Fruit fly (Drosophila melanogaster): ENCODE data around the gene CG13305.

The CG13305 gene

DNA sequence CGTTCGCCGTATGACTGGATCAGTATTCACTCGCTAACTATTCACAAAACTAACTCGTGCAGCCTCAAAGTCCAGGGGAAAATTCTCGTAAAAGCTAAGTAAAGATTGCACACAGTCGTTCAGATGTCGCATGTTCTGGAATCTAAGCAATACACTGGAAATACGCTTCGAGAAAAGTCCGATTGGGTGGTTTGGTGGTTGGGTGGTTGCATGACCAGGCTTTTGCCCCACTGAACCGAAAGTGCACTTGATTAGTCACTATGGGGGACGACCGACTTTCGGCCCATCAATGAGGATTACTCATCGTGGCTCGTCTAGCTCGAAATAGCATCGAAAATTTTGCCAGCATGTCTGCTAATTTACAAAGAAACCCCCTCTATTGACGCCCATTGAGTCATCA is 33.7 kb upstream of the CG13305 start:
- TF ChIP-seq achi (GFP tag; optimal IDR thresholded peaks at IDR 0.05) (no peak), acj6 (GFP tag; optimal IDR thresholded peaks at IDR 0.05) (no peak), CG6163 (GFP tag; IDR thresholded peaks at IDR 0.05) (no peak), Sox102F (GFP tag; optimal IDR thresholded peaks at IDR 0.05) (no peak), CG4318 (GFP tag; optimal IDR thresholded peaks at IDR 0.05) (no peak), CG10631 (GFP tag; optimal IDR thresholded peaks at IDR 0.05) (no peak), Ets96B (tag; optimal IDR thresholded peaks at IDR 0.05) (no peak), CG32006 (GFP tag; optimal IDR thresholded peaks at IDR 0.05) (no peak), Hr39 (GFP tag; optimal IDR thresholded peaks at IDR 0.05) (no peak), Ets21C (GFP tag; optimal IDR thresholded peaks at IDR 0.05) (no peak), CG6792 (GFP tag; optimal IDR thresholded peaks at IDR 0.05) (no peak)

DNA sequence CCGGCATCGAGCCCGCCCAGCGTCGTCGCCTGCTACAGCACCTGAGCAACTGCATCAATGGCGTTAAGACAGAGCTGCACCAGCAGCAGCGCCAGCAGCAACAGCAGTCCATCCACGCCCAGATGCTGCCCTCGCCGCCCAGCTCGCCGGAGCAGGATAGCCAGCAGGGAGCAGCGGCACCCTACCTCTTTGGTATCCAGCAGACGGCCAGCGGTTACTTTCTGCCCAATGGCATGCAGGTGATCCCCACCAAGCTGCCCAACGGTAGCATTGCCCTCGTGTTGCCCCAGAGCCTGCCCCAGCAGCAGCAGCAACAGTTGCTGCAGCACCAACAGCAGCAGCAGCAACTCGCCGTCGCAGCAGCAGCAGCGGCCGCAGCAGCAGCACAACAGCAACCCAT is 31.2 kb upstream of the CG13305 start:
- no peak for TF ChIP-seq OdsH (GFP tag; optimal IDR thresholded peaks at IDR 0.05)
- no peak for TF ChIP-seq Met (GFP tag; optimal IDR thresholded peaks at IDR 0.05)
- no peak for TF ChIP-seq CG3032 (tag; optimal IDR thresholded peaks at IDR 0.05)
- TF ChIP-seq ss (GFP tag; optimal IDR thresholded peaks at IDR 0.05): no peak
- no peak for TF ChIP-seq Eip75B (GFP tag; optimal IDR thresholded peaks at IDR 0.05)
- no peak for TF ChIP-seq eg (GFP tag; IDR thresholded peaks at IDR 0.05)
- no peak for TF ChIP-seq Sox102F (GFP tag; optimal IDR thresholded peaks at IDR 0.05)
- no peak for TF ChIP-seq CG6276 (GFP tag; optimal IDR thresholded peaks at IDR 0.05)
- TF ChIP-seq CG31627 (GFP tag; optimal IDR thresholded peaks at IDR 0.05): no peak
- TF ChIP-seq Smox (GFP tag; optimal IDR thresholded peaks at IDR 0.05): no peak
- TF ChIP-seq fd85E (GFP tag; optimal IDR thresholded peaks at IDR 0.05): no peak
- no peak for TF ChIP-seq CG10669 (GFP tag; optimal IDR thresholded peaks at IDR 0.05)
- no peak for TF ChIP-seq CG7368 (GFP tag; optimal IDR thresholded peaks at IDR 0.05)
- TF ChIP-seq spab (GFP tag; optimal IDR thresholded peaks at IDR 0.05): no peak
- TF ChIP-seq Sox15 (GFP tag; optimal IDR thresholded peaks at IDR 0.05): no peak
- no peak for TF ChIP-seq CG3919 (GFP tag; optimal IDR thresholded peaks at IDR 0.05)
- no peak for TF ChIP-seq CG9139 (GFP tag; optimal IDR thresholded peaks at IDR 0.05)
- TF ChIP-seq Eip78C (GFP tag): no peak
- TF ChIP-seq achi (GFP tag; optimal IDR thresholded peaks at IDR 0.05): no peak
- TF ChIP-seq Eip93F (GFP tag; optimal IDR thresholded peaks at IDR 0.05): no peak

DNA sequence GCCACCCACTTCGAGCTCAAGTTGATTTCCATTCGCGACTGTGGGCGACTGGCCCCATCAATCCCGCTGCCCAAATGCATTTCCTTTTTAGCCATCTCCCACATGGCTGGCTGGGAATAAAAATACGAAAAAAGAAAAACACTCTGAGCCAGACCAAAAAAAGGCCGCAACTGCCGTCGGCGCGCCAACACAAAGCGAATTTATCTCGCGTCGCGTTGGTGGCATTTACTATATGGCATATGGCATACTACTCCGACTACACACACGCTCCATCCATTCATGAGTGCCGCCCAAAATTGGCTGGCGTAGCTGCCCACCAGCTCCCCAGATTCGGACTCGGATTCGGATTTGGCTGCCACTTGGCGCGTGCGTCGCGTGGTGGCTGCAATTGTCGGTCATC is 29.9 kb upstream of the CG13305 start:
- TF ChIP-seq CG8119 (GFP tag; IDR thresholded peaks at IDR 0.05) (no peak), eg (GFP tag; IDR thresholded peaks at IDR 0.05) (peak; percentile 56)

DNA sequence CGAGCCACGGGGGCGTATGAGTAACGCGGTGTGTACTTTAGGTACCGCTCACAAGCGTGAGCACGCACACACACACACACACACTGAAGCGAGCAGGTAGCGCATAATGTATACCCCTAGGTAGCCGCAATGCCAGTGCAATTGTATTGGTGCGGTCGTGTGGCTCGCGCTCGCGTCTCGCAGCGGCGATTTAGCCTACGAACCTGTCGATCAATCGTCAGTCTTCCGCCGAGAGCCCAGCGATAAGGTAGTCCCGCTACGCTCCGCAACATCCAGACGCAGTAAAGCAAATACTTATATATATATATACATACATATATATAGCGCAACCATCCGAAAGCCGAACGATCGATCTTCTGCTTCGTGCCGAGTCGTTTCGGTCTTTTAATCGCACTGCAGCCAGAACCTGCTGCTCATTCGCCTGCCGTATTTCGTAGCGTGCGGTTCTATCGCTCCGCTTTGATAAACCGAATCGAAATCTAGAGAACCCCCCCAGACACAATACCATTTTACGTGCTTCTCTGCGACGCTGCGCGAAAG is 29.0 kb upstream of the CG13305 start, which contains the start of gene hry:
Gene hry (plus strand): TSS at position 215 of the 540 bp plus-strand sequence.
- no peak for TF ChIP-seq Sox15 (GFP tag; optimal IDR thresholded peaks at IDR 0.05)
- peak; percentile 46 for TF ChIP-seq topi (GFP tag; optimal IDR thresholded peaks at IDR 0.05)
- TF ChIP-seq Eip93F (GFP tag; optimal IDR thresholded peaks at IDR 0.05): peak; percentile 85
- TF ChIP-seq vri (GFP tag; optimal IDR thresholded peaks at IDR 0.05): peak; percentile 88
- TF ChIP-seq CG8119 (GFP tag; IDR thresholded peaks at IDR 0.05): peak; percentile 39; the same call in 1 of the 3 replicates
- no peak for TF ChIP-seq CG11762 (GFP tag; optimal IDR thresholded peaks at IDR 0.05; ENCODE audit: insufficient read depth)
- no peak for TF ChIP-seq Ets21C (GFP tag; optimal IDR thresholded peaks at IDR 0.05)
- TF ChIP-seq CG8632 (GFP tag; optimal IDR thresholded peaks at IDR 0.05): peak; percentile 17
- no peak for TF ChIP-seq CG4318 (GFP tag; optimal IDR thresholded peaks at IDR 0.05)
- peak; percentile 62; the same call in 2 of the 3 replicates for TF ChIP-seq eg (GFP tag; IDR thresholded peaks at IDR 0.05)
- TF ChIP-seq CG1621 (tag; optimal IDR thresholded peaks at IDR 0.05): peak; percentile 53
- peak; percentile 19 for TF ChIP-seq CG3032 (tag; optimal IDR thresholded peaks at IDR 0.05)
- TF ChIP-seq CG31627 (GFP tag; optimal IDR thresholded peaks at IDR 0.05): no peak
- peak; percentile 74 for TF ChIP-seq Blimp-1 (GFP tag; optimal IDR thresholded peaks at IDR 0.05)
- TF ChIP-seq CG6276 (GFP tag; optimal IDR thresholded peaks at IDR 0.05): peak; percentile 45
- TF ChIP-seq svp (GFP tag): peak; percentile 93
- TF ChIP-seq CG16779 (tag; optimal IDR thresholded peaks at IDR 0.05): peak; percentile 53
- peak; percentile 67 for TF ChIP-seq CG3919 (GFP tag; optimal IDR thresholded peaks at IDR 0.05)
- peak; percentile 65 for TF ChIP-seq net (GFP tag; optimal IDR thresholded peaks at IDR 0.05)
- peak; percentile 59 for TF ChIP-seq fd85E (GFP tag; optimal IDR thresholded peaks at IDR 0.05)
- peak; percentile 39 for TF ChIP-seq CG34406 (GFP tag; optimal IDR thresholded peaks at IDR 0.05)
- TF ChIP-seq Lpt (GFP tag; optimal IDR thresholded peaks at IDR 0.05): peak; percentile 29
- peak; percentile 59 for TF ChIP-seq CG15336 (GFP tag; IDR thresholded peaks at IDR 0.05)
- peak; percentile 83 for TF ChIP-seq Eip78C (GFP tag)
- peak; percentile 19 for TF ChIP-seq achi (GFP tag; optimal IDR thresholded peaks at IDR 0.05)
- TF ChIP-seq fkh (GFP tag; optimal IDR thresholded peaks at IDR 0.05): peak; percentile 90
- no peak for TF ChIP-seq salr (GFP tag; optimal IDR thresholded peaks at IDR 0.05)
- TF ChIP-seq Hr38 (GFP tag; optimal IDR thresholded peaks at IDR 0.05): no peak
- peak; percentile 2 for TF ChIP-seq spab (GFP tag; optimal IDR thresholded peaks at IDR 0.05)
- TF ChIP-seq CG6792 (GFP tag; optimal IDR thresholded peaks at IDR 0.05): peak; percentile 16

Data from whole organism, prepupa.